Worm (Caenorhabditis elegans) whole organism, L3 larva: ENCODE measurements around the gene dpy-30.

Experiments used
- R02D3.7 ChIP-seq: fragments of 150-350 bp; optimal IDR thresholded peaks from 2 replicates; lab custom pipeline; 2014; ENCODE audit warnings: missing biosample characterization, missing genetic modification characterization
- ZK546.5 ChIP-seq: sonication (generic microtip); optimal IDR thresholded peaks from 2 replicates; lab custom pipeline; 2017; ENCODE audit warnings: missing biosample characterization, missing genetic modification characterization
- ama-1 ChIP-seq: fragments of 150-350 bp; optimal IDR thresholded peaks from 2 replicates; lab custom pipeline; 2018
- ceh-16 ChIP-seq: sonication (generic microtip); optimal IDR thresholded peaks from 2 replicates; lab custom pipeline; 2017; ENCODE audit warnings: missing biosample characterization, missing genetic modification characterization
- ceh-28 ChIP-seq: fragments of 150-350 bp; optimal IDR thresholded peaks from 2 replicates; lab custom pipeline; 2014; ENCODE audit warnings: missing biosample characterization, missing genetic modification reagents, missing genetic modification characterization
- ceh-9 ChIP-seq: sonication (generic microtip); optimal IDR thresholded peaks from 2 replicates; lab custom pipeline; 2018; ENCODE audit warnings: missing biosample characterization, missing genetic modification characterization
- daf-12 ChIP-seq: fragments of 150-350 bp; optimal IDR thresholded peaks from 2 replicates; lab custom pipeline; 2014; ENCODE audit warnings: missing biosample characterization, missing genetic modification reagents, missing genetic modification characterization
- elt-1 ChIP-seq: fragments of 150-350 bp; optimal IDR thresholded peaks from 2 replicates; lab custom pipeline; 2014; ENCODE audit warnings: missing biosample characterization, missing genetic modification characterization
- elt-3 ChIP-seq, 3 experiments: fragments of 150-350 bp in 1 of 3; sonication (generic microtip) in 2 of 3; optimal IDR thresholded peaks; 2 replicates in 2 of 3; 4 replicates in 1 of 3; lab custom pipeline; 2014 to 2017; ENCODE audit warnings: missing biosample characterization in 3 of 3, missing genetic modification characterization in 3 of 3
- eor-1 ChIP-seq, 2 experiments: fragments of 150-350 bp; optimal IDR thresholded peaks; 2 replicates each; lab custom pipeline; 2014 to 2018; ENCODE audit warnings: missing biosample characterization in 2 of 2, missing genetic modification characterization in 2 of 2
- jun-1 ChIP-seq: fragments of 150-350 bp; optimal IDR thresholded peaks from 2 replicates; lab custom pipeline; 2014; ENCODE audit warnings: missing biosample characterization, missing genetic modification reagents, missing genetic modification characterization
- lin-39 ChIP-seq: fragments of 150-350 bp; optimal IDR thresholded peaks from 2 replicates; lab custom pipeline; 2018; ENCODE audit warnings: missing biosample characterization, missing genetic modification reagents, missing genetic modification characterization
- lsy-12 ChIP-seq: sonication (generic microtip); optimal IDR thresholded peaks from 2 replicates; lab custom pipeline; 2016; ENCODE audit warnings: mild to moderate bottlenecking, missing genetic modification characterization, missing compliant biosample characterization
- mdl-1 ChIP-seq: fragments of 150-350 bp; optimal IDR thresholded peaks from 2 replicates; lab custom pipeline; 2014; ENCODE audit warnings: missing biosample characterization, missing genetic modification characterization
- mml-1 ChIP-seq: fragments of 150-350 bp; sonication (generic microtip); optimal IDR thresholded peaks from 3 replicates; lab custom pipeline; 2014; ENCODE audit warnings: missing biosample characterization, missing genetic modification characterization
- nfya-1 ChIP-seq: sonication (generic microtip); optimal IDR thresholded peaks from 2 replicates; lab custom pipeline; 2017; ENCODE audit warnings: missing genetic modification characterization, mild to moderate bottlenecking, missing compliant biosample characterization, antibody characterized with exemption, moderate library complexity; ENCODE audit not compliant: insufficient read depth
- nhr-11 ChIP-seq: fragments of 150-350 bp; optimal IDR thresholded peaks from 2 replicates; lab custom pipeline; 2014; ENCODE audit warnings: missing biosample characterization, missing genetic modification characterization
- nhr-23 ChIP-seq: fragments of 150-350 bp; optimal IDR thresholded peaks from 2 replicates; lab custom pipeline; 2014; ENCODE audit warnings: missing biosample characterization, missing genetic modification reagents, missing genetic modification characterization
- nhr-237 ChIP-seq: fragments of 150-350 bp; optimal IDR thresholded peaks from 2 replicates; lab custom pipeline; 2014; ENCODE audit warnings: missing biosample characterization, missing genetic modification characterization
- nhr-25 ChIP-seq: sonication (generic microtip); optimal IDR thresholded peaks from 2 replicates; lab custom pipeline; 2017; ENCODE audit warnings: missing biosample characterization, missing genetic modification characterization
- nhr-43 ChIP-seq: sonication (generic microtip); optimal IDR thresholded peaks from 2 replicates; lab custom pipeline; 2016; ENCODE audit warnings: mild to moderate bottlenecking, missing genetic modification characterization, missing compliant biosample characterization; ENCODE audit not compliant: poor library complexity, severe bottlenecking
- nhr-67 ChIP-seq: fragments of 150-350 bp; optimal IDR thresholded peaks from 2 replicates; lab custom pipeline; 2014; ENCODE audit warnings: missing biosample characterization, missing genetic modification characterization
- pha-4 ChIP-seq: fragments of 150-350 bp; optimal IDR thresholded peaks from 2 replicates; lab custom pipeline; 2014; ENCODE audit warnings: missing biosample characterization, missing genetic modification reagents, missing genetic modification characterization
- pqm-1 ChIP-seq: fragments of 150-350 bp; optimal IDR thresholded peaks from 2 replicates; lab custom pipeline; 2017; ENCODE audit warnings: missing biosample characterization, missing genetic modification characterization, inconsistent platforms
- skn-1 ChIP-seq: fragments of 150-350 bp; optimal IDR thresholded peaks from 2 replicates; lab custom pipeline; 2014; ENCODE audit warnings: missing biosample characterization, missing genetic modification characterization
- snpc-4 ChIP-seq: fragments of 150-350 bp; optimal IDR thresholded peaks from 2 replicates; lab custom pipeline; 2014; ENCODE audit warnings: missing biosample characterization, missing genetic modification characterization
- unc-39 ChIP-seq: sonication (generic microtip); optimal IDR thresholded peaks from 4 replicates; lab custom pipeline; 2017; ENCODE audit warnings: missing biosample characterization, missing genetic modification characterization
- zag-1 ChIP-seq: fragments of 150-350 bp; optimal IDR thresholded peaks from 2 replicates; lab custom pipeline; 2014; ENCODE audit warnings: missing biosample characterization, missing genetic modification characterization
- ztf-4 ChIP-seq: fragments of 150-350 bp; optimal IDR thresholded peaks from 2 replicates; lab custom pipeline; 2014; ENCODE audit warnings: missing biosample characterization, missing genetic modification characterization

dpy-30 gene

ce11 chrV:12194275-12194674, 3.0 kb downstream of the dpy-30 start, which contains the start of gene ogdh-2:
Gene ogdh-2, plus strand, starts transcription at chrV:12194507.
- TF ChIP-seq ceh-28 (tag; lab: Kevin White, UChicago) = peak; percentile 34
- TF ChIP-seq nhr-25 = peak; percentile 12
- no peak for TF ChIP-seq skn-1 (tag; lab: Kevin White, UChicago)
- peak; percentile 7 for TF ChIP-seq elt-1 (tag; lab: Kevin White, UChicago)

DNA sequence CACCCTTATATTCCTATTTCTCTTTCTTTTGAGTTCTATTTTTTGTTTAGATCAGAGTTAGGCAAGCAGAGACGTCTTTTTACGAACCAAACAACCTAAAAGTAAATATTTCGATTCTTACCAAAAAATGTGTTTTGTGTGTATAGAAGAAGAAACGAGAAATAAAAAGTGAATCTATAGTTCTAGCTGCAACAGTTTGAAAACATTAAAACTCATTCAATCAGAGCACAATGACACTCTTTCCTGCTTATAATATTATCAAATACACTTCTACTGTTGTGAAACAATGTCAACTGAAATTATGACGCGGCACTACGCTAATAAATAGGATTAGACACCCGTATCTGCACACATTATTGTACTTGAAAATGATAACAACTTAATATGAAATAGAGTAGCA, 4.5 kb downstream of the dpy-30 start, which contains the start of gene ZK836.3:
ZK836.3 (minus strand) TSS at position 101 of the 400 bp plus-strand sequence.
- TF ChIP-seq ama-1 (lab: Kevin White, UChicago) (no peak), ceh-16 (tag; lab: Kevin White, UChicago) (no peak), pha-4 (tag; lab: Kevin White, UChicago) (peak; percentile 43), ceh-9 (tag; lab: Kevin White, UChicago) (no peak), mdl-1 (tag; lab: Kevin White, UChicago) (no peak), unc-39 (tag; lab: Kevin White, UChicago) (no peak), elt-1 (tag; lab: Kevin White, UChicago) (no peak)

ce11 chrV:12196659-12197058, 5.3 kb downstream of the dpy-30 start:
- no peak for TF ChIP-seq nfya-1
- TF ChIP-seq ZK546.5 = no peak
- TF ChIP-seq mml-1 (tag; lab: Kevin White, UChicago) = no peak
- TF ChIP-seq lsy-12 (tag; lab: Kevin White, UChicago) = no peak
- TF ChIP-seq pha-4 (tag; lab: Kevin White, UChicago) = peak; percentile 89
- no peak for TF ChIP-seq R02D3.7 (tag; lab: Kevin White, UChicago)
- no peak for TF ChIP-seq skn-1 (tag; lab: Kevin White, UChicago)
- TF ChIP-seq eor-1 (tag; optimal IDR thresholded peaks at IDR 0.05; lab: Kevin White, UChicago) = no peak

DNA sequence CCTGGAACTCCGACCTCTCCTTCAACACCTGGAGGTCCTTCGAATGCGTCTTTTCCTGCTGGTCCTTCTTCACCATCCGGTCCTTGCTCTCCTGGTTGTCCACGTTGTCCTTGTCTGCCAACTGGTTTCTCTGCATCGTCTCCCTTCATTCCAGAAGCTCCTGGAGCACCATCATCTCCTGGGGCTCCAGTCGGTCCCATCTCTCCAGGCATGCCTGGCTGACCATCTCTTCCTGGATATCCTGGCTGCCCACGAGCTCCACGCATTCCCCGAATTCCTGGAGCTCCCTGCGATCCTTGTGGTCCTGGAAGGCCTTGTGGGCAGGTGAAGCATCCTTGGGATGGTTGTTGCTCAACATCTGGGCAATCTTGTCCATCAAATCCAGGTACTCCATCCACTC, 6.4 kb downstream of the dpy-30 start:
- no peak for TF ChIP-seq daf-12
- no peak for TF ChIP-seq pha-4 (tag; lab: Kevin White, UChicago)
- TF ChIP-seq nhr-237 (tag; lab: Kevin White, UChicago) = no peak
- no peak for TF ChIP-seq nhr-67 (tag; lab: Kevin White, UChicago)
- no peak for TF ChIP-seq nhr-23 (tag; lab: Kevin White, UChicago)
- TF ChIP-seq snpc-4 = no peak
- TF ChIP-seq mml-1 (tag; lab: Kevin White, UChicago) = no peak
- no peak for TF ChIP-seq unc-39 (tag; lab: Kevin White, UChicago)
- TF ChIP-seq pqm-1 (tag; lab: Kevin White, UChicago) = no peak
- TF ChIP-seq lsy-12 (tag; lab: Kevin White, UChicago) = no peak
- no peak for TF ChIP-seq nhr-43 (tag; lab: Kevin White, UChicago)
- no peak for TF ChIP-seq zag-1
- TF ChIP-seq R02D3.7 (tag; lab: Kevin White, UChicago) = no peak

DNA sequence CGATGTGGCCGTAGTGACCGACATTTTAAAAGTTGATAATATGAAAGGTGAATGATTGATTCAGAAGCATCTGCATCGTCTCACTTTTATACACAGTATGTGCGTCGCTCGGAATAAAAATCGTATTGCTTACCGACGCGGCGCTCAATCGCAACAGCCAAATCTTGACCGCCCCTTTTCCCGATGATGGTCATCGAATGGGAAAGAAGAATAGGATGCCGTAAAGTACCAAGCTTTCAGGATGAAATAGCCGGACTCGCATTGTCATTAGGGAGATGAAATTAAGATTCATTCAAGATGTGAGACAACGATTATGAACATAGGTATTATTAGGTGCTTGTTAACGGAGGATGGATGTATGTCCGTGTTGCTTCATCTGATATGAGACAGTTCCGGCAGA, 7.2 kb downstream of the dpy-30 start, which contains the start of gene lon-3:
lon-3 (minus strand) TSS at position 101 of the 400 bp plus-strand sequence.
- no peak for TF ChIP-seq R02D3.7 (tag; lab: Kevin White, UChicago)
- TF ChIP-seq ceh-16 (tag; lab: Kevin White, UChicago) = no peak
- no peak for TF ChIP-seq nhr-23 (tag; lab: Kevin White, UChicago)
- no peak for TF ChIP-seq nhr-11 (tag; lab: Kevin White, UChicago)
- no peak for TF ChIP-seq ztf-4 (tag; lab: Kevin White, UChicago)
- TF ChIP-seq ZK546.5 = no peak
- no peak for TF ChIP-seq jun-1
- no peak for TF ChIP-seq lin-39 (tag; lab: Kevin White, UChicago)
- no peak for TF ChIP-seq mdl-1 (tag; lab: Kevin White, UChicago)
- TF ChIP-seq nhr-25 = no peak
- no peak for TF ChIP-seq ceh-28 (tag; lab: Kevin White, UChicago)

- peak; percentile 16 for TF ChIP-seq nhr-25
- TF ChIP-seq nhr-11 (tag; lab: Kevin White, UChicago) = no peak
- TF ChIP-seq elt-3 (tag; optimal IDR thresholded peaks at IDR 0.05; lab: Kevin White, UChicago) = peak in 1 of 3 experiments; percentile 55
- peak; percentile 77 for TF ChIP-seq nhr-23 (tag; lab: Kevin White, UChicago)
- TF ChIP-seq nhr-43 (tag; lab: Kevin White, UChicago) = peak; percentile 82
- TF ChIP-seq, all 47 proteins: peak for 4
Measured at ce11 chrV:12199474-12199873, 8.2 kb downstream of the dpy-30 start.
